Worm (Caenorhabditis elegans) whole organism, L4 larva: Measurements from ENCODE around the gene T05B11.4.

Experiments used
- F49E8.2 ChIP-seq: sonication (generic microtip); optimal IDR thresholded peaks from 2 replicates; lab custom pipeline; 2016; ENCODE audit warnings: missing compliant biosample characterization, mild to moderate bottlenecking, missing genetic modification characterization, borderline replicate concordance
- T20F7.1 ChIP-seq: fragments of 200-800 bp; sonication (Bioruptor generic); optimal IDR thresholded peaks from 2 replicates; lab custom pipeline; 2018; ENCODE audit warnings: mild to moderate bottlenecking, missing genetic modification characterization, missing compliant biosample characterization
- Y105C5A.15 ChIP-seq: fragments of 200-800 bp; sonication (Bioruptor generic); IDR thresholded peaks from 2 replicates; pipeline ENCODE4 v1.3.6; 2022; ENCODE audit warnings: missing genetic modification characterization, missing compliant biosample characterization
- Y48G9A.11 ChIP-seq: fragments of 200-800 bp; sonication (Bioruptor generic); IDR thresholded peaks from 2 replicates; pipeline ENCODE4 v1.3.6; 2022; ENCODE audit warnings: missing genetic modification reagents, missing genetic modification characterization, missing compliant biosample characterization
- Y75B8A.6 ChIP-seq: fragments of 200-800 bp; sonication (Bioruptor generic); IDR thresholded peaks from 2 replicates; pipeline ENCODE4 v1.3.6; 2022; ENCODE audit warnings: missing genetic modification reagents, missing genetic modification characterization, missing compliant biosample characterization
- aha-1 ChIP-seq: fragments of 150-350 bp; peaks from one replicate; lab custom pipeline; 2014; ENCODE audit warnings: missing biosample characterization, missing genetic modification characterization
- attf-4 ChIP-seq: sonication (generic microtip); optimal IDR thresholded peaks from 3 replicates; lab custom pipeline; 2017; ENCODE audit warnings: missing biosample characterization, missing genetic modification characterization
- ceh-20 ChIP-seq: fragments of 200-800 bp; sonication (Bioruptor generic); IDR thresholded peaks from 2 replicates; pipeline ENCODE4 v1.3.6; 2022; ENCODE audit warnings: missing genetic modification reagents, missing genetic modification characterization, missing compliant biosample characterization
- ceh-28 ChIP-seq: fragments of 150-350 bp; optimal IDR thresholded peaks from 2 replicates; lab custom pipeline; 2014; ENCODE audit warnings: missing biosample characterization, missing genetic modification reagents, missing genetic modification characterization
- ceh-32 ChIP-seq: sonication (generic microtip); optimal IDR thresholded peaks from 2 replicates; lab custom pipeline; 2016; ENCODE audit warnings: mild to moderate bottlenecking, missing genetic modification characterization, missing compliant biosample characterization; ENCODE audit not compliant: poor library complexity
- cey-2 ChIP-seq: sonication (generic microtip); optimal IDR thresholded peaks from 3 replicates; lab custom pipeline; 2017; ENCODE audit warnings: missing genetic modification characterization, mild to moderate bottlenecking, missing compliant biosample characterization, antibody characterized with exemption, borderline replicate concordance; ENCODE audit not compliant: insufficient read depth
- daf-12 ChIP-seq: fragments of 150-350 bp; optimal IDR thresholded peaks from 2 replicates; lab custom pipeline; 2014; ENCODE audit warnings: missing biosample characterization, missing genetic modification reagents, missing genetic modification characterization
- daf-16 ChIP-seq, 3 experiments: sonication (generic microtip); optimal IDR thresholded peaks; 2 replicates each; lab custom pipeline; 2016 to 2017; ENCODE audit warnings: missing genetic modification characterization in 3 of 3, missing genetic modification reagents in 3 of 3, mild to moderate bottlenecking in 2 of 3, missing compliant biosample characterization in 2 of 3, missing biosample characterization in 1 of 3, moderate library complexity in 1 of 3
- daf-8 ChIP-seq: fragments of 200-800 bp; sonication (Bioruptor generic); IDR thresholded peaks from 2 replicates; pipeline ENCODE4 v1.3.6; 2022; ENCODE audit warnings: missing genetic modification characterization, missing compliant biosample characterization
- dmd-8 ChIP-seq: fragments of 200-800 bp; sonication (Bioruptor generic); IDR thresholded peaks from 2 replicates; pipeline ENCODE4 v1.3.6; 2022; ENCODE audit warnings: missing genetic modification characterization, missing compliant biosample characterization
- dmd-9 ChIP-seq: fragments of 200-800 bp; sonication (Bioruptor generic); IDR thresholded peaks from 2 replicates; pipeline ENCODE4 v1.3.6; 2022; ENCODE audit warnings: missing genetic modification reagents, missing genetic modification characterization, missing compliant biosample characterization
- dpl-1 ChIP-seq: fragments of 150-350 bp; optimal IDR thresholded peaks from 2 replicates; lab custom pipeline; 2014; ENCODE audit warnings: missing biosample characterization, missing genetic modification reagents, missing genetic modification characterization
- dve-1 ChIP-seq: sonication (generic microtip); optimal IDR thresholded peaks from 2 replicates; lab custom pipeline; 2017; ENCODE audit warnings: antibody characterized with exemption, mild to moderate bottlenecking, missing genetic modification characterization, missing compliant biosample characterization; ENCODE audit not compliant: insufficient read depth
- egl-27 ChIP-seq: sonication (generic microtip); optimal IDR thresholded peaks from 3 replicates; lab custom pipeline; 2017; ENCODE audit warnings: missing biosample characterization, missing genetic modification reagents, missing genetic modification characterization
- fos-1 ChIP-seq: fragments of 150-350 bp; optimal IDR thresholded peaks from 2 replicates; lab custom pipeline; 2014; ENCODE audit warnings: missing biosample characterization, missing genetic modification characterization
- hlh-11 ChIP-seq: fragments of 200-800 bp; sonication (Bioruptor generic); optimal IDR thresholded peaks from 2 replicates; lab custom pipeline; 2018; ENCODE audit warnings: mild to moderate bottlenecking, missing genetic modification characterization, missing compliant biosample characterization
- lim-7 ChIP-seq: fragments of 200-800 bp; sonication (Bioruptor generic); IDR thresholded peaks from 2 replicates; pipeline ENCODE4 v1.3.6; 2022; ENCODE audit warnings: missing genetic modification characterization, missing compliant biosample characterization
- lin-29 ChIP-seq: fragments of 200-800 bp; sonication (Bioruptor generic); IDR thresholded peaks from 2 replicates; pipeline ENCODE4 v1.3.6; 2022; ENCODE audit warnings: missing genetic modification reagents, missing genetic modification characterization, missing compliant biosample characterization
- lin-38 ChIP-seq: fragments of 200-800 bp; sonication (Bioruptor generic); IDR thresholded peaks from 2 replicates; pipeline ENCODE4 v1.3.6; 2022; ENCODE audit warnings: missing genetic modification reagents, missing genetic modification characterization, missing compliant biosample characterization
- madf-5 ChIP-seq, 2 experiments: fragments of 200-800 bp; sonication (Bioruptor generic); IDR thresholded peaks; 2 replicates each; pipeline ENCODE4 v1.3.6; 2022; ENCODE audit warnings: missing compliant biosample characterization in 2 of 2, missing genetic modification characterization in 2 of 2
- mep-1 ChIP-seq: fragments of 150-350 bp; sonication (generic microtip); optimal IDR thresholded peaks from 3 replicates; lab custom pipeline; 2014; ENCODE audit warnings: missing biosample characterization, missing genetic modification characterization
- mxl-3 ChIP-seq: fragments of 200-800 bp; sonication (Bioruptor generic); optimal IDR thresholded peaks from 2 replicates; lab custom pipeline; 2018; ENCODE audit warnings: mild to moderate bottlenecking, missing genetic modification characterization, missing compliant biosample characterization
- nhr-11 ChIP-seq: fragments of 150-350 bp; optimal IDR thresholded peaks from 2 replicates; lab custom pipeline; 2014; ENCODE audit warnings: missing biosample characterization, missing genetic modification characterization
- nhr-237 ChIP-seq: sonication (generic microtip); optimal IDR thresholded peaks from 2 replicates; lab custom pipeline; 2017; ENCODE audit warnings: missing biosample characterization, missing genetic modification characterization
- nhr-28 ChIP-seq: fragments of 150-350 bp; optimal IDR thresholded peaks from 2 replicates; lab custom pipeline; 2014; ENCODE audit warnings: missing biosample characterization, missing genetic modification characterization
- nhr-42 ChIP-seq: fragments of 200-800 bp; sonication (Bioruptor generic); IDR thresholded peaks from 2 replicates; pipeline ENCODE4 v1.3.6; 2022; ENCODE audit warnings: missing genetic modification characterization, missing compliant biosample characterization
- nhr-76 ChIP-seq: fragments of 150-350 bp; optimal IDR thresholded peaks from 2 replicates; lab custom pipeline; 2014; ENCODE audit warnings: missing biosample characterization, missing genetic modification characterization
- pha-4 ChIP-seq, 2 experiments: fragments of 150-350 bp in 1 of 2; fragments of 200-800 bp in 1 of 2; sonication (Bioruptor generic) in 1 of 2; IDR thresholded peaks in 1 of 2; optimal IDR thresholded peaks in 1 of 2; 2 replicates each; pipeline versions ENCODE4 v1.3.6 to Lab custom; 2014 to 2022; ENCODE audit warnings: missing genetic modification characterization in 2 of 2, missing genetic modification reagents in 2 of 2, missing biosample characterization in 1 of 2, missing compliant biosample characterization in 1 of 2
- rbr-2 ChIP-seq: sonication (generic microtip); optimal IDR thresholded peaks from 2 replicates; lab custom pipeline; 2016; ENCODE audit warnings: missing genotype, missing genetic modification characterization, missing compliant biosample characterization
- saeg-2 ChIP-seq: fragments of 200-800 bp; sonication (Bioruptor generic); IDR thresholded peaks from 2 replicates; pipeline ENCODE4 v1.3.6; 2022; ENCODE audit warnings: missing genetic modification reagents, missing genetic modification characterization, missing compliant biosample characterization
- tag-97 ChIP-seq: fragments of 200-800 bp; sonication (Bioruptor generic); IDR thresholded peaks from 2 replicates; pipeline ENCODE4 v1.3.6; 2022; ENCODE audit warnings: missing genetic modification characterization, missing compliant biosample characterization
- unc-62 ChIP-seq, 3 experiments: fragments of 150-350 bp in 1 of 3; sonication (generic microtip); optimal IDR thresholded peaks in 2 of 3; peaks in 1 of 3; 1 replicate in 1 of 3; 2 replicates in 2 of 3; lab custom pipeline; 2014 to 2017; ENCODE audit warnings: missing biosample characterization in 3 of 3, missing genetic modification characterization in 3 of 3, missing genetic modification reagents in 3 of 3, missing genotype in 1 of 3
- zag-1 ChIP-seq: fragments of 150-350 bp; optimal IDR thresholded peaks from 2 replicates; lab custom pipeline; 2014; ENCODE audit warnings: missing biosample characterization, missing genetic modification characterization
- zfp-3 ChIP-seq: fragments of 200-800 bp; sonication (Bioruptor generic); conservative IDR thresholded peaks from 2 replicates; pipeline ENCODE4 v1.3.6; 2022; ENCODE audit warnings: missing genetic modification reagents, missing genetic modification characterization, missing compliant biosample characterization
- zip-2 ChIP-seq: fragments of 150-350 bp; optimal IDR thresholded peaks from 2 replicates; lab custom pipeline; 2014; ENCODE audit warnings: missing biosample characterization, missing genetic modification characterization
- ztf-11 ChIP-seq: fragments of 150-350 bp; optimal IDR thresholded peaks from 2 replicates; lab custom pipeline; 2014; ENCODE audit warnings: missing biosample characterization, missing genetic modification characterization
- ztf-7 ChIP-seq: fragments of 150-350 bp; optimal IDR thresholded peaks from 2 replicates; lab custom pipeline; 2014; ENCODE audit warnings: missing biosample characterization, missing genetic modification characterization

The T05B11.4 gene

ce11 chrV:7785885-7786284 is 31.4 kb upstream of the T05B11.4 start:
- TF ChIP-seq ceh-20 (GFP tag; lab: Robert Waterston, UW) = 0 out of 2 replicates have a peak, but pooled peaks have one; percentile 38
- TF ChIP-seq zag-1 = no peak
- no peak for TF ChIP-seq daf-16 (GFP tag; optimal IDR thresholded peaks at IDR 0.05; lab: Kevin White, UChicago)
- TF ChIP-seq daf-16 (tag; optimal IDR thresholded peaks at IDR 0.05; lab: Kevin White, UChicago) = no peak
- TF ChIP-seq pha-4 (GFP tag; IDR thresholded peaks at IDR 0.05; lab: Robert Waterston, UW) = no peak
- TF ChIP-seq pha-4 (tag; optimal IDR thresholded peaks at IDR 0.05; lab: Kevin White, UChicago) = no peak
- no peak for TF ChIP-seq nhr-76
- peak in 1 of 2 experiments; percentile 93 for TF ChIP-seq unc-62 (GFP tag; optimal IDR thresholded peaks at IDR 0.05 in 1 of 2; lab: Kevin White, UChicago)
- TF ChIP-seq unc-62 (tag; optimal IDR thresholded peaks at IDR 0.05; lab: Kevin White, UChicago) = no peak
- TF ChIP-seq zfp-3 (GFP tag; lab: Robert Waterston, UW) = no peak
- TF ChIP-seq, all 104 proteins: peak for 2

ce11 chrV:7785117-7785516 is 30.7 kb upstream of the T05B11.4 start, which contains the start of gene C26F1.1:
Gene C26F1.1, plus strand, starts transcription at chrV:7785417.
- TF ChIP-seq lin-29 (no peak), unc-62 (GFP tag; optimal IDR thresholded peaks at IDR 0.05 in 1 of 2; lab: Kevin White, UChicago) (peak in 1 of 2 experiments; percentile 2), unc-62 (tag; optimal IDR thresholded peaks at IDR 0.05; lab: Kevin White, UChicago) (no peak), zag-1 (no peak), dve-1 (no peak), hlh-11 (tag; lab: Kevin White, UChicago) (no peak), cey-2 (no peak), rbr-2 (no peak), nhr-11 (tag; lab: Kevin White, UChicago) (no peak)

- no peak for TF ChIP-seq mep-1
- TF ChIP-seq lin-38 = no peak
- TF ChIP-seq saeg-2 (GFP tag; lab: Robert Waterston, UW) = no peak
- TF ChIP-seq dmd-9 = no peak
Measured at ce11 chrV:7781511-7781910, 27.1 kb upstream of the T05B11.4 start, which contains the start of gene cyp-32A1. Gene cyp-32A1, plus strand, starts transcription at chrV:7781811.

ce11 chrV:7778999-7779398 is 24.5 kb upstream of the T05B11.4 start:
- no peak for TF ChIP-seq daf-12 (tag; lab: Kevin White, UChicago)
- no peak for TF ChIP-seq T20F7.1
- peak; percentile 57 for TF ChIP-seq aha-1
- TF ChIP-seq dpl-1 (GFP tag; lab: Kevin White, UChicago) = no peak
- no peak for TF ChIP-seq attf-4 (tag; lab: Kevin White, UChicago)
- TF ChIP-seq lin-38 = peak; percentile 48; the same call in 1 of the 2 replicates
- no peak for TF ChIP-seq daf-8
- TF ChIP-seq zip-2 (tag; lab: Kevin White, UChicago) = no peak
- TF ChIP-seq pha-4 (GFP tag; IDR thresholded peaks at IDR 0.05; lab: Robert Waterston, UW) = 0 out of 2 replicates have a peak, but pooled peaks have one; percentile 12
- TF ChIP-seq pha-4 (tag; optimal IDR thresholded peaks at IDR 0.05; lab: Kevin White, UChicago) = no peak
- no peak for TF ChIP-seq nhr-237
- no peak for TF ChIP-seq lim-7 (GFP tag; lab: Robert Waterston, UW)
- peak; percentile 39 for TF ChIP-seq F49E8.2 (tag; lab: Kevin White, UChicago)
- TF ChIP-seq nhr-28 = peak; percentile 37
- no peak for TF ChIP-seq Y48G9A.11 (GFP tag; lab: Robert Waterston, UW)

ce11 chrV:7777098-7777497 is 22.6 kb upstream of the T05B11.4 start, which contains the start of gene C26F1.3:
Gene C26F1.3, plus strand, starts transcription at chrV:7777300.
- TF ChIP-seq daf-16 (GFP tag; optimal IDR thresholded peaks at IDR 0.05; lab: Kevin White, UChicago) = no peak
- no peak for TF ChIP-seq daf-16 (tag; optimal IDR thresholded peaks at IDR 0.05; lab: Kevin White, UChicago)
- 0 out of 2 replicates have a peak, but pooled peaks have one; percentile 42 for TF ChIP-seq Y75B8A.6 (GFP tag; lab: Robert Waterston, UW)
- no peak for TF ChIP-seq tag-97 (GFP tag; lab: Robert Waterston, UW)
- TF ChIP-seq zip-2 (tag; lab: Kevin White, UChicago) = no peak
- no peak for TF ChIP-seq ztf-11
- 0 out of 2 replicates have a peak, but pooled peaks have one; percentile 27 for TF ChIP-seq dmd-8 (GFP tag; lab: Robert Waterston, UW)
- no peak for TF ChIP-seq daf-8
- no peak for TF ChIP-seq ztf-7 (tag; lab: Kevin White, UChicago)
- peak; percentile 35; the same call in 1 of the 2 replicates for TF ChIP-seq Y105C5A.15 (GFP tag; lab: Robert Waterston, UW)
- no peak for TF ChIP-seq nhr-42 (GFP tag; lab: Robert Waterston, UW)
- TF ChIP-seq fos-1 (tag; lab: Kevin White, UChicago) = no peak
- TF ChIP-seq unc-62 (GFP tag; optimal IDR thresholded peaks at IDR 0.05 in 1 of 2; lab: Kevin White, UChicago) = no peak
- no peak for TF ChIP-seq unc-62 (tag; optimal IDR thresholded peaks at IDR 0.05; lab: Kevin White, UChicago)
- TF ChIP-seq cey-2 = no peak
- TF ChIP-seq madf-5 (GFP tag; IDR thresholded peaks at IDR 0.05; lab: Robert Waterston, UW) = no peak
- TF ChIP-seq ceh-28 (tag; lab: Kevin White, UChicago) = no peak
- TF ChIP-seq ceh-32 = no peak
- TF ChIP-seq Y48G9A.11 (GFP tag; lab: Robert Waterston, UW) = no peak
- no peak for TF ChIP-seq mxl-3
- no peak for TF ChIP-seq egl-27 (tag; lab: Kevin White, UChicago)
